Worm (Caenorhabditis elegans) whole organism, L1 larva: ENCODE measurements around the gene arrd-19.

ENCODE experiments used
- ceh-82 ChIP-seq, 3 experiments: fragments of 150-350 bp in 1 of 3; sonication (generic microtip) in 2 of 3; optimal IDR thresholded peaks; 2 replicates each; lab custom pipeline; 2014 to 2017; ENCODE audit warnings: missing biosample characterization in 3 of 3, missing genetic modification characterization in 3 of 3
- lin-35 ChIP-seq, 2 experiments: fragments of 150-350 bp; optimal IDR thresholded peaks; 2 replicates each; lab custom pipeline; 2014; ENCODE audit warnings: missing biosample characterization in 2 of 2, missing genetic modification characterization in 2 of 2, missing genetic modification reagents in 2 of 2
- mdl-1 ChIP-seq, 2 experiments: fragments of 150-350 bp; optimal IDR thresholded peaks; 2 replicates each; lab custom pipeline; 2014 to 2017; ENCODE audit warnings: missing biosample characterization in 2 of 2, missing genetic modification characterization in 2 of 2, inconsistent platforms in 1 of 2
- nhr-11 ChIP-seq: fragments of 150-350 bp; optimal IDR thresholded peaks from 2 replicates; lab custom pipeline; 2014; ENCODE audit warnings: missing biosample characterization, missing genetic modification characterization
- unc-130 ChIP-seq: fragments of 150-350 bp; optimal IDR thresholded peaks from 2 replicates; lab custom pipeline; 2017; ENCODE audit warnings: missing biosample characterization, missing genetic modification characterization, inconsistent platforms
- unc-62 ChIP-seq: fragments of 150-350 bp; optimal IDR thresholded peaks from 2 replicates; lab custom pipeline; 2014; ENCODE audit warnings: missing biosample characterization, missing genetic modification reagents, missing genetic modification characterization
- zag-1 ChIP-seq: fragments of 150-350 bp; optimal IDR thresholded peaks from 2 replicates; lab custom pipeline; 2014; ENCODE audit warnings: missing biosample characterization, missing genetic modification characterization

- TF ChIP-seq zag-1 (tag; lab: Kevin White, UChicago) (no peak), ceh-82 (tag; optimal IDR thresholded peaks at IDR 0.05; lab: Kevin White, UChicago) (no peak), unc-62 (GFP tag; lab: Kevin White, UChicago) (no peak), lin-35 (GFP tag; optimal IDR thresholded peaks at IDR 0.05; lab: Kevin White, UChicago) (no peak), unc-130 (no peak), nhr-11 (tag; lab: Kevin White, UChicago) (no peak), mdl-1 (tag; optimal IDR thresholded peaks at IDR 0.05; lab: Kevin White, UChicago) (no peak)
Measured at ce11 chrV:3299437-3299836, 15.9 kb downstream of the arrd-19 start.
